Worm (Caenorhabditis elegans): ENCODE measurements around the gene F07F6.4.
A peak's percentile ranks its signal among the peaks of the same experiment; 100 is the strongest.

Gene F07F6.4

DNA sequence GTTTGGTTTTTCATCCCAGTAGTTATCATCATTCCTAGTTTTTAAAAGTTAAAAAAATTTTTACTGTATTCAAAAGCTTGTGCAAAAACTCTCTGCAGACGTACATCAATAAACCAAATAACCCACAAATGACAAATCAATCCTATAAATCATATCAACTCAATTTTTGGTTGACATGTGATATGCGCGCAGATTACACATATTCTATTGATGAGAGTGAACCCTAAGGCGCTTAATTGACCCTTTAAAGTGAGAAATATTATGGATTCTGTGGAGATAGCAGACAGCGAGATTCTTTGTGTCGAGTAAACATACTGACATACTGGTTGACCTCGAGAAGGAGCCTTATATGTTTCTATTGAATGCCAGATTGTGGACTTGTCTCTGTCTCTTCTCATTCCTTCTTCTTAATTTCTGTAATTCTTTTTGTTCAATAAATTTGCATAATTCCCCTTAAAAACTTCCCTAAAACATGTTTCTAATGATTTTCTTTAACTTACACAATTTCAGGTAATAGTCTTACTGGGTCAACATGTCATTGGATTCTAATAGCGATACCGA, 13.1 kb downstream of the F07F6.4 start, which contains the start of gene EEED8.2:
EEED8.2 (plus strand) TSS at position 511 of the 561 bp plus-strand sequence.
- TF ChIP-seq dao-5 (tag; optimal IDR thresholded peaks at IDR 0.05), result no peak
- TF ChIP-seq him-1 (tag; optimal IDR thresholded peaks at IDR 0.05), result no peak
- no peak for TF ChIP-seq W03F9.2 (tag; optimal IDR thresholded peaks at IDR 0.05)

DNA sequence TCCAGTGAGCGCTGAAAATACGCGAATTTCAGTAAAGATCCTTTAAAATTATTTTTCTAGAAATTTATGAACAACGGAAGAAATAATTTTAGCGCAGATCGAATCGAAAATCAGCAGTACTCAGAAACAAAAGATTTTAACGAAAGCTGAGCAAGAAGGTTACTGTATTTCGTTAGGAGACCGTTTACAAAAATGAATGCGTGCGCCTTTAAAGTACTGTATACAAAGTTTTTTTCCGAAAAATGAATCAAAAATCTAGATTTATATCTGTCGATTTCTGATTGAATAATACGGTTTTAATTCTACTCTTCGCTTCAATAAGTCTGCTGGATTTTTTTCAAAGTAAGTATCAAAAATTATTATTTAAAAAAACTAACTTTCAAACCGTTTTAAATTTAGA, 15.3 kb downstream of the F07F6.4 start, which contains the start of the genes EEED8.14 and EEED8.3:
EEED8.14 (minus strand) TSS at position 13 of the 400 bp plus-strand sequence.
EEED8.3 (plus strand) TSS at position 237 of the 400 bp plus-strand sequence.
- TF ChIP-seq W03F9.2 (tag; optimal IDR thresholded peaks at IDR 0.05) (no peak), him-1 (tag; optimal IDR thresholded peaks at IDR 0.05) (no peak), dao-5 (tag; optimal IDR thresholded peaks at IDR 0.05) (no peak)

DNA sequence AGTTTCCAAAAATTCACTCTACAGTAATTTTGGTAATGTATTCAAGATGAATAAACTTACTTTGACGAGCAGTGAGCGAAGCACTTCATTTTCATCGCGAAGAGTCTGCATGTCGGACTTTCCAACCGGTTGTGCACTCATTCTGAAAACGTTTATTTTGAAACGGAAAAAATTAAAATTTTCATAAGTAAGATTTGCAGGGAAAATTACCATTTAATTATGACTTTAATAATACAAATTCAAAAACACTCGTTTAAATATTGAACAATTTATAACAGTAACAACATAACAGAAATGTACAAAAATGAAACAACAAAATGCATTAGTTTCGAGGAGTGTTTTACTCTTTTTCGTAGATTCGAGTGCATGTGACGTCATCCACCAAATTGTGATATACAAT, 16.9 kb downstream of the F07F6.4 start, which contains the start of the genes EEED8.13 and EEED8.18:
EEED8.13 (minus strand) TSS at position 101 of the 400 bp plus-strand sequence.
EEED8.18 (minus strand) TSS at position 144 of the 400 bp plus-strand sequence.
- TF ChIP-seq him-1 (tag; optimal IDR thresholded peaks at IDR 0.05) (no peak), dao-5 (tag; optimal IDR thresholded peaks at IDR 0.05) (no peak), W03F9.2 (tag; optimal IDR thresholded peaks at IDR 0.05) (no peak)

DNA sequence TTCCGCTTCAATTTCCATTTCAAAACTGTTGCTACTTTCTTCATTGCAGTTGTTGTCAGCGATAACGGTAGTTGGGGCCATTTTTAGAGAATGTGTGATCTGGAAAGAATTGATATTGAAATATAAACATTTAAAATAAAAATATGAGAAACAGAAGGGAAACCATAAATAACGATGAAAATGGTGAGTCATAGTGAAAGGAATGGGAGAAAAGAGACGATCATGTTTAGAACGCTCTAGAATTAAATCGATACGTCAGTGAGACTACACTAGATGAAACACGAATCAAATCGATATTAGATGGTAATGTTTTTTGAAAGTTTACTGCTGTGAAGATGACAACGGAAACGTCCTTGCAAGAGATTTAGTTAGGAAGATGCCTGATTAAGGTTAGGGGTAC, 20.4 kb downstream of the F07F6.4 start, which contains the start of the genes EEED8.12 and EEED8.4:
EEED8.12 (minus strand) TSS at position 101 of the 400 bp plus-strand sequence.
EEED8.4 (plus strand) TSS at position 396 of the 400 bp plus-strand sequence.
- TF ChIP-seq W03F9.2 (tag; optimal IDR thresholded peaks at IDR 0.05) (no peak), dao-5 (tag; optimal IDR thresholded peaks at IDR 0.05) (no peak), him-1 (tag; optimal IDR thresholded peaks at IDR 0.05) (no peak)

DNA sequence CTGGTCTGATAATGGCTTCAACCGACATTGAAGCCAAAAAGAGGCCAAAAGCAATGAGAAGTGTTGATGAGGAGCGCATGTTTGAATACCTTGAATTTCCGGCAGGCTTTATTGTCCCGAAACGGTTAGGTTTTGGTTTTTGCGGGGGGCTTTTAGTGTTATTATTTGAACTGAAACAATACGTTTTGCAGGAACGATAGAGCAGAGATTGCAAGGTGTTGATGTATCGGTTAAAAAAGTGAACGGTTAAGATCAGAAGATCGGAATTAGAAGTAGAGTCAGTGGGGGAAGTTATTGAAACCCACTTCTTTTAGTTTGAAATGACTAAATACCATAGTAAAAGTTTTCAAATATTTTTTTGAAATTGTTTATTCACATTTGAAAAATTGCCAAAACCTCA, 21.8 kb downstream of the F07F6.4 start, which contains the start of gene clec-141:
clec-141 (minus strand) TSS at position 101 of the 400 bp plus-strand sequence.
- TF ChIP-seq W03F9.2 (tag; optimal IDR thresholded peaks at IDR 0.05) (no peak), him-1 (tag; optimal IDR thresholded peaks at IDR 0.05) (no peak), dao-5 (tag; optimal IDR thresholded peaks at IDR 0.05) (no peak)

DNA sequence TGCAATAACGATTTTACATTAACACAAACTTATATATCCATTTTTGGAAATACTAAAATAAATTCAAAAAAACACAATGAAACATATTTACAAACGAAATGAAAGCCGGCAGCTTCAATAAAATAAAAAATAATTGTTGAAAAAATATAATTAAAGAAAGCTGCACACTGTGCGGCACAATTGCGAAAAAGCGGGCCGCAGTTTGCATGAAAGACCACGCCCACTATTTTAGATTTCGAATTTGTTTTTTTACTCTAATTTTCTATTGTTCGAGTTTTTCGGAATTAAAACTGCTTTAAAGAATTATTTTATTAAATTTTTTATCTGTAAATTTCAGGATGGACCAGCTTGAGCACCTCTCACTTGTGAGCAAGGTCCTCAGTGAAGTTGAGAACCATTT, 30.2 kb downstream of the F07F6.4 start, which contains the start of gene mog-5:
mog-5 (plus strand) TSS at position 338 of the 400 bp plus-strand sequence.
- TF ChIP-seq him-1 (tag; optimal IDR thresholded peaks at IDR 0.05) (no peak), W03F9.2 (tag; optimal IDR thresholded peaks at IDR 0.05) (no peak), dao-5 (tag; optimal IDR thresholded peaks at IDR 0.05) (no peak)

DNA sequence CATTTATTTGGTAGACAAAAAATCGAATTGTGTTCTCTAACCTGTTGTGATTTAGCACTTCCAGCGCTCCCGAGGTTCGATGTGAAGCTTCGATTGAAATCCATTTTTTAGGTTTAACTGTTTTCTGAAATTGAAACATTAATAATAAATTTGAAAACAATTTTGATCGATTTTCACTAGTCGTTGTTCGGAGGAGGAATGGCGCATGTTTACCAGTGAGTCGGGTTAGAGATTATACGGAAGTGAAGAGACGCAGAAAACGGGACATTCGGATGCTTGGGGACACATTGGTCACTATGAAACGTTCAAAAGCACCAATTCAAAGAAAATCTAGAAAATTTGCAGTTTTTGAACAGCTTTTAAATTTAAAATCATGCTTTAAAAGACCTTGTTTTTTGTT, 30.6 kb downstream of the F07F6.4 start, which contains the start of gene fbxl-3:
fbxl-3 (minus strand) TSS at position 124 of the 400 bp plus-strand sequence.
- TF ChIP-seq dao-5 (tag; optimal IDR thresholded peaks at IDR 0.05), result no peak
- TF ChIP-seq him-1 (tag; optimal IDR thresholded peaks at IDR 0.05), result no peak
- no peak for TF ChIP-seq W03F9.2 (tag; optimal IDR thresholded peaks at IDR 0.05)

DNA sequence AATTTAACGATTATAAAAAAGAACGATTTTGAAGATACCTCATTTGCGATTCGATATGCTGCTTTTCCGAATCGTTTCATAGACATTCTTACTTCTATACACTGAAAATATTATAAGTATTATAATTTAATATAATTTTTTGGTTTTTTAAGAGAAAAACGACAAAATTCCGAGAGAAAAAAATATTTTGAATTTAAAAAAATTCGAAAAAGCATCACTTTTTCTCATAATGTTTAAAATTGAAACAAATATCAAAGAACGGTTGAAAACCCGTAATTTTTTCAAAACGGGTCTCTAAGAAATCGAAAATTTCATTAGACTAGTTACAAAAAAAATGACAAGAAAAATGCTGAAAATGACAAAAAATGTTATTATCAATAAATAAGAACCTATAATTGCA, 33.8 kb downstream of the F07F6.4 start, which contains the start of gene pink-1:
pink-1 (minus strand) TSS at position 101 of the 400 bp plus-strand sequence.
- no peak for TF ChIP-seq W03F9.2 (tag; optimal IDR thresholded peaks at IDR 0.05)
- no peak for TF ChIP-seq dao-5 (tag; optimal IDR thresholded peaks at IDR 0.05)
- TF ChIP-seq him-1 (tag; optimal IDR thresholded peaks at IDR 0.05), result no peak

DNA sequence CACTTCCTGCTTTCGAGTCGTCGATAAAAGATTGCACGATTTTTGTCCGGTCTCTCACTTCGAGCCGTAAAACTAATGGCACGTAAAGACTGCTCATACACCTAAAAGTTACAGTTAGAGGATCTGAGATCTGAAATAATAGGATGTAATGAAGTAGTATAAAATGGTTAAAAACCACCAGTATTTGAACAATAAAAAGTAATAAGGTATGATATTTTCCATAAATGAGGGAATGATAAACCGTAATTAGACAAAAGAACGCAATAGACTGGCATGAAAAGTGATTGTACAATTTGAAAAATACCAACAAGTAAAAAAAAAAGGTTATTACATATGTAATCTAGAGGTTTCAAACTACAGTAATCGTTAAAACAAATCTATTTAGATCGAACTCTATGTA, 36.3 kb downstream of the F07F6.4 start, which contains the start of gene brap-2:
brap-2 (minus strand) TSS at position 101 of the 400 bp plus-strand sequence.
- TF ChIP-seq dao-5 (tag; optimal IDR thresholded peaks at IDR 0.05), result no peak
- no peak for TF ChIP-seq W03F9.2 (tag; optimal IDR thresholded peaks at IDR 0.05)
- no peak for TF ChIP-seq him-1 (tag; optimal IDR thresholded peaks at IDR 0.05)

DNA sequence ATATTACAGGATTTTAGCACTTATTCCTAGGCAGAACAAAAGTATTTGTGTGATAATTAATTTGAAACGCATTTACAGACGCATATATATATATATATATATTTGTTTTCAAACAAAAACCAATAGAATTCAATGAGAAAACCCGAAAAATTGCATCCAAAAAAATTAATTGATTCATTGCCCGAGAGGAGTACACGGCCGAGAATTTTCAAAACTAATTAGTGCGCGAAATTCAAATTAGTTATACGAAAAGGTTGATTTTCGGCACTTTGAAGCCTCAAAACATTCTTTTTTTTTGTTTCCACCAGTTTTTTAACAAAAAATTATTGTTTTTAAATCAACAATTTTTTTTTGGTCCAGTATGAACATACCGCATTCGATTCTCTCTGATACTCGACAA, 37.9 kb downstream of the F07F6.4 start:
- TF ChIP-seq dao-5 (tag; optimal IDR thresholded peaks at IDR 0.05) (no peak), him-1 (tag; optimal IDR thresholded peaks at IDR 0.05) (no peak), W03F9.2 (tag; optimal IDR thresholded peaks at IDR 0.05) (no peak)

DNA sequence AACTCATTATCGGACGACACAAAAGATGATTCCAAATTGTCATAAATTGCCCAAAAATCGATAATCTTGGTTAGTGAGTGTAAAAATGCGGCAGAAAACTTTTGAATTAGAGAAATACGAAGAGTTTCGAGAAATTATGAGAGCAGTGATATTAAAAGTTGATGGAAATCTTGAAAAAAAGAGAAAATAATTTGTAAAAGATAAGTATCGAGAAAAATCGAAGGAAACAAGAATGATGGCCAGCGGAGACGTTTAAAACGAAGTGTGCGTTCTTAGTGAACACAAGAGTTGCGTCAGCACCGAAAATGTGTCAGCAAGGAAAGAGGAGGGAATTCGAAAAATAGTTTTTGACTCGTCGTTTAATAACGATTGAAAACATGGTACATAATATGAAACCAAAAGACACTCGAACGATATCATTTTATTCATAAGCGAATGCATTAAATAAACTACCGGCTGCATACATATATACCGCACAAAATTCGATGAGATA, 39.5 kb downstream of the F07F6.4 start, which contains the start of gene ndx-6:
ndx-6 (minus strand) TSS at position 51 of the 493 bp plus-strand sequence.
- TF ChIP-seq him-1 (tag; optimal IDR thresholded peaks at IDR 0.05) (peak; percentile 24), dao-5 (tag; optimal IDR thresholded peaks at IDR 0.05) (no peak), W03F9.2 (tag; optimal IDR thresholded peaks at IDR 0.05) (peak; percentile 72)

DNA sequence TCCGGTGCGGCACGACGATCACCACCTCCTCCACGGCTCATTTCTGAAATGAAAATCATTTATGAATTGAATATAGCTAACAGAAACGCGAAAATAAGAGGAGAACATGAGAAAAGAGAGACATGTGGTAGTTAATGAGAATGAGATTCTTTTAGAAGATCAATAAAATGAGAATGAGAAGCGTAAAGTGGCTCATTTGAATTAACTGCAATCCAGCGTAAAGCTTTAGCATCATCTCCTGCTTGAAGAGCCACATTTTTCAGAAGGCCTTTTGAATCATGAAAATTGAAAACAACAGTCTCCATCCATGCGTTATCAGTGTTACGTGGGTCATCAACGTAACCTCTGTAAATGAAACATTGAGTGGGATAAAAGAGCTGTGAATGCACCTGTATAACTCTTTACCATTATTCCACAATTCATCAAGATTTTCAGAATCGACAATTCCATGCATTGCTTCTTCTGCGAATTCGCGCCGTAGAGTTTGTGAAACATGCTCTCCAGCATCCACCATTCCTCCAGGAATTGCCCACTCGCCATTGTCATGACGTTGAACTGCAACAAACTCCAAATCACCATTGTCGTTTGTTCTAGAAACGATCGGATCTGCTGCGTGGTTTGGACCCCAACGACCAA, 40.5 kb downstream of the F07F6.4 start, which contains the start of gene rsp-4:
rsp-4 (minus strand) TSS at position 51 of the 636 bp plus-strand sequence.
- TF ChIP-seq him-1 (tag; optimal IDR thresholded peaks at IDR 0.05) (no peak), W03F9.2 (tag; optimal IDR thresholded peaks at IDR 0.05) (no peak), dao-5 (tag; optimal IDR thresholded peaks at IDR 0.05) (no peak)

DNA sequence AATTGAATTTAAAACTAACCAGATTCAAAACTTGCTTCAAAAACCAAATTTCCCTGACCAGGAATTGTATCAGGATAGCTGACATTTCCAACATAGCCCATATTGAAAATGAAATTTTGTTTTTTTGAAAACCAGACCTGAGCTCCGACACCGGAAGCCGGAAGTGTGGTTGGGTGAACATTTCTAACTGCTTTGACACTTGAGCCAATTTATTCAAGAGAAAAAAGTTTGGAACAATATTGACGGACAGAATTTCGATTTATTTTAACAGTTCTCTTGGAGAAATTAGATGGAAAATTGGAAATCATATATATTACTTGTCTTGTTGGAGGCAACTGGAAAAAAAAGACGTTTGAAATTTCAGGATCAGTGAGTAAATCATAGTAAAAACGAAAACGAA, 42.2 kb downstream of the F07F6.4 start, which contains the start of gene ccpp-6:
ccpp-6 (minus strand) TSS at position 101 of the 400 bp plus-strand sequence.
- TF ChIP-seq him-1 (tag; optimal IDR thresholded peaks at IDR 0.05) (no peak), W03F9.2 (tag; optimal IDR thresholded peaks at IDR 0.05) (no peak), dao-5 (tag; optimal IDR thresholded peaks at IDR 0.05) (no peak)

Measured in whole organism, L4/young adult.